Worm (Caenorhabditis elegans) whole organism, L4 larva: ENCODE results near the gene C55C3.73.

ENCODE experiments used
- D1046.2 ChIP-seq: fragments of 200-800 bp; sonication (Bioruptor generic); IDR thresholded peaks from 2 replicates; pipeline ENCODE4 v1.3.6; 2022; ENCODE audit warnings: missing genetic modification characterization, missing compliant biosample characterization
- F44E2.7 ChIP-seq: fragments of 200-800 bp; sonication (Bioruptor generic); IDR thresholded peaks from 2 replicates; pipeline ENCODE4 v2.1.2; 2022; ENCODE audit warnings: missing genetic modification characterization, missing compliant biosample characterization
- R02D3.7 ChIP-seq: fragments of 150-350 bp; sonication (generic microtip); optimal IDR thresholded peaks from 3 replicates; lab custom pipeline; 2014; ENCODE audit warnings: missing biosample characterization, missing genetic modification characterization
- T20F7.1 ChIP-seq: fragments of 200-800 bp; sonication (Bioruptor generic); optimal IDR thresholded peaks from 2 replicates; lab custom pipeline; 2018; ENCODE audit warnings: mild to moderate bottlenecking, missing genetic modification characterization, missing compliant biosample characterization
- Y105C5A.15 ChIP-seq: fragments of 200-800 bp; sonication (Bioruptor generic); IDR thresholded peaks from 2 replicates; pipeline ENCODE4 v1.3.6; 2022; ENCODE audit warnings: missing genetic modification characterization, missing compliant biosample characterization
- Y48G9A.11 ChIP-seq: fragments of 200-800 bp; sonication (Bioruptor generic); IDR thresholded peaks from 2 replicates; pipeline ENCODE4 v1.3.6; 2022; ENCODE audit warnings: missing genetic modification reagents, missing genetic modification characterization, missing compliant biosample characterization
- ZK337.2 ChIP-seq: fragments of 200-800 bp; sonication (Bioruptor generic); IDR thresholded peaks from 2 replicates; pipeline ENCODE4 v1.3.6; 2022; ENCODE audit warnings: missing genetic modification reagents, missing genetic modification characterization, missing compliant biosample characterization
- aha-1 ChIP-seq: fragments of 150-350 bp; peaks from one replicate; lab custom pipeline; 2014; ENCODE audit warnings: missing biosample characterization, missing genetic modification characterization
- ama-1 ChIP-seq: fragments of 150-350 bp; optimal IDR thresholded peaks from 2 replicates; lab custom pipeline; 2014; ENCODE audit warnings: inconsistent platforms, mixed read lengths
- ceh-62 ChIP-seq: sonication (generic microtip); optimal IDR thresholded peaks from 2 replicates; lab custom pipeline; 2017; ENCODE audit warnings: missing biosample characterization, missing genetic modification characterization
- ceh-82 ChIP-seq: sonication (generic microtip); optimal IDR thresholded peaks from 2 replicates; lab custom pipeline; 2017; ENCODE audit warnings: missing biosample characterization, missing genetic modification characterization
- ces-1 ChIP-seq: fragments of 150-350 bp; sonication (generic microtip); optimal IDR thresholded peaks from 4 replicates; lab custom pipeline; 2014; ENCODE audit warnings: missing biosample characterization, missing genetic modification reagents, missing genetic modification characterization
- cey-2 ChIP-seq: sonication (generic microtip); optimal IDR thresholded peaks from 3 replicates; lab custom pipeline; 2017; ENCODE audit warnings: missing genetic modification characterization, mild to moderate bottlenecking, missing compliant biosample characterization, antibody characterized with exemption, borderline replicate concordance; ENCODE audit not compliant: insufficient read depth
- daf-12 ChIP-seq: fragments of 150-350 bp; optimal IDR thresholded peaks from 2 replicates; lab custom pipeline; 2014; ENCODE audit warnings: missing biosample characterization, missing genetic modification reagents, missing genetic modification characterization
- daf-16 ChIP-seq, 3 experiments: sonication (generic microtip); optimal IDR thresholded peaks; 2 replicates each; lab custom pipeline; 2016 to 2017; ENCODE audit warnings: missing genetic modification characterization in 3 of 3, missing genetic modification reagents in 3 of 3, mild to moderate bottlenecking in 2 of 3, missing compliant biosample characterization in 2 of 3, missing biosample characterization in 1 of 3, moderate library complexity in 1 of 3
- dmd-6 ChIP-seq: fragments of 200-800 bp; sonication (Bioruptor generic); IDR thresholded peaks from 2 replicates; pipeline ENCODE4 v1.3.6; 2022; ENCODE audit warnings: missing genetic modification reagents, missing genetic modification characterization, missing compliant biosample characterization
- dmd-9 ChIP-seq: fragments of 200-800 bp; sonication (Bioruptor generic); IDR thresholded peaks from 2 replicates; pipeline ENCODE4 v1.3.6; 2022; ENCODE audit warnings: missing genetic modification reagents, missing genetic modification characterization, missing compliant biosample characterization
- dpl-1 ChIP-seq: fragments of 150-350 bp; optimal IDR thresholded peaks from 2 replicates; lab custom pipeline; 2014; ENCODE audit warnings: missing biosample characterization, missing genetic modification reagents, missing genetic modification characterization
- duxl-1 ChIP-seq: sonication (generic microtip); optimal IDR thresholded peaks from 2 replicates; lab custom pipeline; 2016; ENCODE audit warnings: mild to moderate bottlenecking, missing genetic modification characterization, moderate library complexity, missing compliant biosample characterization; ENCODE audit not compliant: poor library complexity
- dve-1 ChIP-seq: sonication (generic microtip); optimal IDR thresholded peaks from 2 replicates; lab custom pipeline; 2017; ENCODE audit warnings: antibody characterized with exemption, mild to moderate bottlenecking, missing genetic modification characterization, missing compliant biosample characterization; ENCODE audit not compliant: insufficient read depth
- egl-27 ChIP-seq: sonication (generic microtip); optimal IDR thresholded peaks from 3 replicates; lab custom pipeline; 2017; ENCODE audit warnings: missing biosample characterization, missing genetic modification reagents, missing genetic modification characterization
- fos-1 ChIP-seq: fragments of 150-350 bp; optimal IDR thresholded peaks from 2 replicates; lab custom pipeline; 2014; ENCODE audit warnings: missing biosample characterization, missing genetic modification characterization
- hif-1 ChIP-seq, 2 experiments: sonication (generic microtip); optimal IDR thresholded peaks; 2 replicates each; lab custom pipeline; 2016 to 2017; ENCODE audit warnings: missing compliant biosample characterization in 2 of 2, missing genetic modification characterization in 2 of 2, missing genetic modification reagents in 2 of 2, missing genotype in 2 of 2, mild to moderate bottlenecking in 1 of 2
- hlh-30 ChIP-seq: sonication (generic microtip); optimal IDR thresholded peaks from 2 replicates; lab custom pipeline; 2017; ENCODE audit warnings: antibody characterized with exemption, mild to moderate bottlenecking, missing genetic modification characterization, missing compliant biosample characterization; ENCODE audit not compliant: insufficient read depth
- hmg-1.1 ChIP-seq: fragments of 200-800 bp; sonication (Bioruptor generic); IDR thresholded peaks from 2 replicates; pipeline ENCODE4 v1.3.6; 2022; ENCODE audit warnings: missing genetic modification reagents, missing genetic modification characterization, missing compliant biosample characterization
- lim-7 ChIP-seq: fragments of 200-800 bp; sonication (Bioruptor generic); IDR thresholded peaks from 2 replicates; pipeline ENCODE4 v1.3.6; 2022; ENCODE audit warnings: missing genetic modification characterization, missing compliant biosample characterization
- lin-15B ChIP-seq: fragments of 150-350 bp; sonication (generic microtip); optimal IDR thresholded peaks from 3 replicates; lab custom pipeline; 2014; ENCODE audit warnings: missing biosample characterization, missing genetic modification characterization
- lin-29 ChIP-seq: fragments of 200-800 bp; sonication (Bioruptor generic); IDR thresholded peaks from 2 replicates; pipeline ENCODE4 v1.3.6; 2022; ENCODE audit warnings: missing genetic modification reagents, missing genetic modification characterization, missing compliant biosample characterization
- lin-38 ChIP-seq: fragments of 200-800 bp; sonication (Bioruptor generic); IDR thresholded peaks from 2 replicates; pipeline ENCODE4 v1.3.6; 2022; ENCODE audit warnings: missing genetic modification reagents, missing genetic modification characterization, missing compliant biosample characterization
- lin-39 ChIP-seq: fragments of 150-350 bp; optimal IDR thresholded peaks from 2 replicates; lab custom pipeline; 2014; ENCODE audit warnings: missing biosample characterization, missing genetic modification reagents, missing genetic modification characterization
- lir-3 ChIP-seq: sonication (generic microtip); optimal IDR thresholded peaks from 2 replicates; lab custom pipeline; 2016; ENCODE audit warnings: mild to moderate bottlenecking, missing genetic modification characterization, missing compliant biosample characterization
- lsy-2 ChIP-seq, 2 experiments: fragments of 150-350 bp in 1 of 2; sonication (generic microtip) in 1 of 2; optimal IDR thresholded peaks; 2 replicates each; lab custom pipeline; 2014 to 2017; ENCODE audit warnings: missing biosample characterization in 2 of 2, missing genetic modification characterization in 2 of 2
- madf-5 ChIP-seq, 2 experiments: fragments of 200-800 bp; sonication (Bioruptor generic); IDR thresholded peaks; 2 replicates each; pipeline ENCODE4 v1.3.6; 2022; ENCODE audit warnings: missing compliant biosample characterization in 2 of 2, missing genetic modification characterization in 2 of 2
- madf-9 ChIP-seq: fragments of 200-800 bp; sonication (Bioruptor generic); conservative IDR thresholded peaks from 2 replicates; pipeline ENCODE4 v1.3.6; 2022; ENCODE audit warnings: missing genetic modification reagents, missing genetic modification characterization, missing compliant biosample characterization
- nhr-10 ChIP-seq: fragments of 150-350 bp; optimal IDR thresholded peaks from 2 replicates; lab custom pipeline; 2014; ENCODE audit warnings: missing biosample characterization, missing genetic modification characterization
- nhr-102 ChIP-seq: sonication (generic microtip); optimal IDR thresholded peaks from 2 replicates; lab custom pipeline; 2016; ENCODE audit warnings: mild to moderate bottlenecking, missing genetic modification characterization, moderate library complexity, missing compliant biosample characterization
- nhr-111 ChIP-seq: fragments of 200-800 bp; sonication (Bioruptor generic); optimal IDR thresholded peaks from 2 replicates; lab custom pipeline; 2018; ENCODE audit warnings: mild to moderate bottlenecking, missing genetic modification characterization, missing compliant biosample characterization
- nhr-41 ChIP-seq: fragments of 200-800 bp; sonication (Bioruptor generic); IDR thresholded peaks from 2 replicates; pipeline ENCODE4 v1.3.6; 2022; ENCODE audit warnings: missing genetic modification reagents, missing genetic modification characterization, missing compliant biosample characterization
- nhr-42 ChIP-seq: fragments of 200-800 bp; sonication (Bioruptor generic); IDR thresholded peaks from 2 replicates; pipeline ENCODE4 v1.3.6; 2022; ENCODE audit warnings: missing genetic modification characterization, missing compliant biosample characterization
- nhr-6 ChIP-seq: fragments of 150-350 bp; optimal IDR thresholded peaks from 2 replicates; lab custom pipeline; 2014; ENCODE audit warnings: missing biosample characterization, missing genetic modification characterization
- pqm-1 ChIP-seq: sonication (generic microtip); optimal IDR thresholded peaks from 2 replicates; lab custom pipeline; 2017; ENCODE audit warnings: missing biosample characterization, missing genetic modification characterization
- rbr-2 ChIP-seq: sonication (generic microtip); optimal IDR thresholded peaks from 2 replicates; lab custom pipeline; 2016; ENCODE audit warnings: missing genotype, missing genetic modification characterization, missing compliant biosample characterization
- saeg-2 ChIP-seq: fragments of 200-800 bp; sonication (Bioruptor generic); IDR thresholded peaks from 2 replicates; pipeline ENCODE4 v1.3.6; 2022; ENCODE audit warnings: missing genetic modification reagents, missing genetic modification characterization, missing compliant biosample characterization
- sdz-12 ChIP-seq: fragments of 200-800 bp; sonication (Bioruptor generic); optimal IDR thresholded peaks from 2 replicates; lab custom pipeline; 2018; ENCODE audit warnings: mild to moderate bottlenecking, missing genetic modification characterization, missing compliant biosample characterization
- snpc-1.2 ChIP-seq: fragments of 200-800 bp; sonication (Bioruptor generic); IDR thresholded peaks from 2 replicates; pipeline ENCODE4 v1.3.6; 2022; ENCODE audit warnings: missing genetic modification reagents, missing genetic modification characterization, missing compliant biosample characterization
- spr-1 ChIP-seq: sonication (generic microtip); optimal IDR thresholded peaks from 2 replicates; lab custom pipeline; 2016; ENCODE audit warnings: mild to moderate bottlenecking, missing genetic modification characterization, missing compliant biosample characterization
- tra-1 ChIP-seq: fragments of 200-800 bp; sonication (Bioruptor generic); IDR thresholded peaks from 2 replicates; pipeline ENCODE4 v1.3.6; 2022; ENCODE audit warnings: missing genetic modification reagents, missing genetic modification characterization, missing compliant biosample characterization
- vab-7 ChIP-seq: fragments of 200-800 bp; sonication (Bioruptor generic); IDR thresholded peaks from 2 replicates; pipeline ENCODE4 v1.3.6; 2022; ENCODE audit warnings: missing genetic modification reagents, missing genetic modification characterization, missing compliant biosample characterization
- zag-1 ChIP-seq: fragments of 150-350 bp; optimal IDR thresholded peaks from 2 replicates; lab custom pipeline; 2014; ENCODE audit warnings: missing biosample characterization, missing genetic modification characterization
- ztf-7 ChIP-seq: fragments of 150-350 bp; optimal IDR thresholded peaks from 2 replicates; lab custom pipeline; 2014; ENCODE audit warnings: missing biosample characterization, missing genetic modification characterization

Gene C55C3.73

ce11 chrIV:5734720-5735119 lies 31.5 kb upstream of the C55C3.73 start, which contains the start of gene cpg-18:
Gene cpg-18 (plus strand): TSS chrIV:5735020.
- no peak for TF ChIP-seq T20F7.1
- TF ChIP-seq sdz-12 (GFP tag; lab: Kevin White, UChicago), result no peak
- no peak for TF ChIP-seq snpc-1.2 (GFP tag; lab: Robert Waterston, UW)
- TF ChIP-seq lim-7 (GFP tag; lab: Robert Waterston, UW), result no peak
- no peak for TF ChIP-seq Y105C5A.15
- TF ChIP-seq lin-15B (tag; lab: Kevin White, UChicago), result no peak
- TF ChIP-seq lir-3 (tag; lab: Kevin White, UChicago), result no peak
- TF ChIP-seq D1046.2, result no peak
- TF ChIP-seq aha-1 (tag; lab: Kevin White, UChicago), result no peak
- no peak for TF ChIP-seq hlh-30 (tag; lab: Kevin White, UChicago)
- no peak for TF ChIP-seq ceh-82 (tag; lab: Kevin White, UChicago)
- no peak for TF ChIP-seq daf-12
- TF ChIP-seq cey-2 (tag; lab: Kevin White, UChicago), result no peak
- no peak for TF ChIP-seq saeg-2
- TF ChIP-seq lin-39, result no peak
- TF ChIP-seq ces-1, result no peak
- no peak for TF ChIP-seq lin-38 (GFP tag; lab: Robert Waterston, UW)
- TF ChIP-seq pqm-1 (tag; lab: Kevin White, UChicago), result no peak
- no peak for TF ChIP-seq zag-1

DNA sequence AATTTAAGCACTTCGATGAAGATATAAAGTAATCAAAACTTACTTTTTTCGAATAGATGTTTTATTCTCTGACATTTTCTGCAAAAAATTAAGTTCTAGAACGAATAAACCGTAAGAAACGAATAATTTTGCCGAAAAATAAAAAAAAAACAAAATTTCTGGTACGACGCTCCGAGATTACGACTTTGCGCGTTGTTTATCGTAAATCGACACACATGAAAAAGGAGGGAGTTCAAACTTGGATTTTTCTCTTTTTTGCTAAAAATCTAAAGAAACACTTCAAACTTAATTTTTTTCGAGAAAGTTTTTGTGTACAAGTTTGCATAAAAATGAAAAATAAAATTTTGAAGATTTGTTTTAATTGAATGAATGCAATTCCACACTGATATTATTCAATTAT lies 28.3 kb upstream of the C55C3.73 start, which contains the start of gene H35B03.2:
H35B03.2 (minus strand) TSS at position 78 of the 400 bp plus-strand sequence.
- TF ChIP-seq dmd-9 (GFP tag; lab: Robert Waterston, UW), result no peak
- no peak for TF ChIP-seq nhr-102 (tag; lab: Kevin White, UChicago)
- TF ChIP-seq lin-15B (tag; lab: Kevin White, UChicago), result no peak
- TF ChIP-seq tra-1 (GFP tag; lab: Robert Waterston, UW), result no peak
- TF ChIP-seq fos-1, result no peak
- no peak for TF ChIP-seq nhr-111 (GFP tag; lab: Kevin White, UChicago)
- peak; percentile 99 for TF ChIP-seq T20F7.1
- TF ChIP-seq R02D3.7 (tag; lab: Kevin White, UChicago), result peak; percentile 92
- no peak for TF ChIP-seq hmg-1.1 (GFP tag; lab: Robert Waterston, UW)
- TF ChIP-seq lsy-2 (tag; optimal IDR thresholded peaks at IDR 0.05; lab: Kevin White, UChicago), result peak in 1 of 2 experiments; percentile 29
- TF ChIP-seq rbr-2 (tag; lab: Kevin White, UChicago), result peak; percentile 27
- TF ChIP-seq nhr-6 (tag; lab: Kevin White, UChicago), result peak; percentile 26
- no peak for TF ChIP-seq lin-29 (GFP tag; lab: Robert Waterston, UW)
- no peak for TF ChIP-seq lim-7 (GFP tag; lab: Robert Waterston, UW)
- TF ChIP-seq ceh-82 (tag; lab: Kevin White, UChicago), result no peak
- TF ChIP-seq spr-1, result no peak
- TF ChIP-seq egl-27, result no peak
- TF ChIP-seq duxl-1, result no peak
- TF ChIP-seq nhr-10, result no peak
- TF ChIP-seq Y48G9A.11, result peak; percentile 99
- TF ChIP-seq ceh-62 (tag; lab: Kevin White, UChicago), result no peak
- peak; percentile 89 for TF ChIP-seq aha-1 (tag; lab: Kevin White, UChicago)
- TF ChIP-seq dve-1 (tag; lab: Kevin White, UChicago), result peak; percentile 31
- no peak for TF ChIP-seq madf-9 (GFP tag; lab: Robert Waterston, UW)
- no peak for TF ChIP-seq lin-38 (GFP tag; lab: Robert Waterston, UW)
- TF ChIP-seq daf-16 (GFP tag; optimal IDR thresholded peaks at IDR 0.05; lab: Kevin White, UChicago), result no peak
- TF ChIP-seq daf-16 (tag; optimal IDR thresholded peaks at IDR 0.05; lab: Kevin White, UChicago), result no peak
- TF ChIP-seq ztf-7 (tag; lab: Kevin White, UChicago), result no peak
- peak in 1 of 2 experiments; percentile 6 for TF ChIP-seq hif-1 (tag; optimal IDR thresholded peaks at IDR 0.05; lab: Kevin White, UChicago)
- TF ChIP-seq F44E2.7 (GFP tag; lab: Robert Waterston, UW), result no peak
- TF ChIP-seq ama-1 (lab: Kevin White, UChicago), result no peak
- TF ChIP-seq saeg-2, result no peak
- TF ChIP-seq nhr-42, result no peak
- no peak for TF ChIP-seq vab-7 (GFP tag; lab: Robert Waterston, UW)
- TF ChIP-seq ZK337.2 (GFP tag; lab: Robert Waterston, UW), result no peak
- TF ChIP-seq nhr-41, result no peak
- no peak for TF ChIP-seq dmd-6 (GFP tag; lab: Robert Waterston, UW)
- peak; percentile 97 for TF ChIP-seq dpl-1 (GFP tag; lab: Kevin White, UChicago)
- TF ChIP-seq madf-5 (GFP tag; IDR thresholded peaks at IDR 0.05; lab: Robert Waterston, UW), result no peak
